Worm (Caenorhabditis elegans) whole organism, late embryonic: Measurements from ENCODE around the gene npr-12.

Experiments
- C38D4.7 ChIP-seq: fragments of 200-800 bp; sonication (Bioruptor generic); optimal IDR thresholded peaks from 2 replicates; lab custom pipeline; 2018; ENCODE audit warnings: mild to moderate bottlenecking, missing genetic modification characterization, moderate library complexity, missing compliant biosample characterization
- K09A11.1 ChIP-seq: sonication (generic microtip); optimal IDR thresholded peaks from 2 replicates; lab custom pipeline; 2017; ENCODE audit warnings: antibody characterized with exemption, mild to moderate bottlenecking, missing genetic modification characterization, missing compliant biosample characterization; ENCODE audit not compliant: insufficient read depth
- ama-1 ChIP-seq: fragments of 150-350 bp; optimal IDR thresholded peaks from 2 replicates; lab custom pipeline; 2014
- ceh-6 ChIP-seq: fragments of 200-800 bp; sonication (Bioruptor generic); optimal IDR thresholded peaks from 2 replicates; lab custom pipeline; 2018; ENCODE audit warnings: mild to moderate bottlenecking, missing genetic modification characterization, missing compliant biosample characterization
- dve-1 ChIP-seq: sonication (generic microtip); optimal IDR thresholded peaks from 2 replicates; lab custom pipeline; 2017; ENCODE audit warnings: antibody characterized with exemption, mild to moderate bottlenecking, missing genetic modification characterization, missing compliant biosample characterization
- elt-2 ChIP-seq: sonication (generic microtip); optimal IDR thresholded peaks from 2 replicates; lab custom pipeline; 2016; ENCODE audit warnings: missing genetic modification reagents, missing genetic modification characterization, missing compliant biosample characterization
- elt-4 ChIP-seq: sonication (generic microtip); optimal IDR thresholded peaks from 2 replicates; lab custom pipeline; 2016; ENCODE audit warnings: missing genetic modification characterization, missing compliant biosample characterization
- ets-4 ChIP-seq: sonication (generic microtip); optimal IDR thresholded peaks from 2 replicates; lab custom pipeline; 2016; ENCODE audit warnings: missing genetic modification characterization, missing compliant biosample characterization
- hlh-30 ChIP-seq: sonication (generic microtip); optimal IDR thresholded peaks from 2 replicates; lab custom pipeline; 2017; ENCODE audit warnings: antibody characterized with exemption, missing genetic modification characterization, missing compliant biosample characterization; ENCODE audit not compliant: insufficient read depth
- mec-3 ChIP-seq: sonication (generic microtip); optimal IDR thresholded peaks from 2 replicates; lab custom pipeline; 2016; ENCODE audit warnings: borderline replicate concordance, missing genetic modification characterization, missing compliant biosample characterization
- nhr-11 ChIP-seq: fragments of 150-350 bp; optimal IDR thresholded peaks from 2 replicates; lab custom pipeline; 2014; ENCODE audit warnings: missing biosample characterization, missing genetic modification characterization

DNA sequence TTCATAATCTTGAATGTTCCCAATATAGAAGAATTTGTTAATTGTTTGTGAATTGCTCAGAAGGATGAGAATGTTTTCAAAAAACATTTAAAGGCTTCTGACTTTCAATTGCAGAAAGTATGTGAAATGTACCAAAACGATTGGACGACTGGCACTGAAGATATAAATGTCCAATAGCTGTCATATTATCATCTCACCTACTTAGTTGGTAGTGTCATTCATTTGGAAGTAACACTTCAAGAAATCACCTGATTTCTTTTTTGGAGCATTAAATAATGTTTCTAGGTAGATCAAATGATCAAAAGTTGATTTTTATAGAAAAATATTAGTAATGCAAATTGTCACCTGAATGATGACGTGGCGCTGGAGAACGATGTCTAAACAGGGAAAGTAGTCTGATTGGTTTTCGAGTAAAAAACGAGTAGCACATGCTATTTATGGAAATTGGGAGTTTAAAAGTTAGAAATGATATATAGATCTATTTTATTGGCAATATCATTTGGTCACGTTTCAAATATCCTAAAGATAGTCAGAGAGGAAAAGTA, 57.7 kb downstream of the npr-12 start:
- TF ChIP-seq K09A11.1 = no peak
- TF ChIP-seq ets-4 (tag; lab: Kevin White, UChicago) = no peak
- TF ChIP-seq elt-4 (tag; lab: Kevin White, UChicago) = no peak
- TF ChIP-seq elt-2 (tag; lab: Kevin White, UChicago) = no peak
- TF ChIP-seq ceh-6 = no peak
- no peak for TF ChIP-seq hlh-30 (tag; lab: Kevin White, UChicago)
- no peak for TF ChIP-seq ama-1
- no peak for TF ChIP-seq dve-1
- TF ChIP-seq C38D4.7 = no peak
- TF ChIP-seq mec-3 (tag; lab: Kevin White, UChicago) = no peak
- no peak for TF ChIP-seq nhr-11
